Worm (Caenorhabditis elegans): ENCODE results near the gene C49A9.5.

ce11 chrIV:6201769-6202168 lies 11.7 kb upstream of the C49A9.5 start, which contains the start of gene tkr-2:
- TF ChIP-seq elt-3 (tag; optimal IDR thresholded peaks at IDR 0.05): no peak
- TF ChIP-seq nhr-237 (tag; optimal IDR thresholded peaks at IDR 0.05): no peak
- no peak for TF ChIP-seq nhr-76 (tag; optimal IDR thresholded peaks at IDR 0.05)
- no peak for TF ChIP-seq egl-27 (tag; optimal IDR thresholded peaks at IDR 0.05)
- no peak for TF ChIP-seq nhr-28 (tag; optimal IDR thresholded peaks at IDR 0.05)
- no peak for TF ChIP-seq zag-1 (tag; optimal IDR thresholded peaks at IDR 0.05)
- TF ChIP-seq ceh-16 (tag; optimal IDR thresholded peaks at IDR 0.05): no peak
- TF ChIP-seq lin-39 (tag; optimal IDR thresholded peaks at IDR 0.05): no peak
- no peak for TF ChIP-seq nfya-1 (tag; optimal IDR thresholded peaks at IDR 0.05; ENCODE audit: insufficient read depth)
- TF ChIP-seq elt-1 (tag; optimal IDR thresholded peaks at IDR 0.05): no peak
- no peak for TF ChIP-seq elt-2 (tag; optimal IDR thresholded peaks at IDR 0.05)
- no peak for TF ChIP-seq ZK546.5 (tag; optimal IDR thresholded peaks at IDR 0.05)
- TF ChIP-seq tbx-2 (tag; optimal IDR thresholded peaks at IDR 0.05): no peak
- TF ChIP-seq unc-39 (tag; optimal IDR thresholded peaks at IDR 0.05): no peak
